Worm (Caenorhabditis elegans) whole organism, young adult: ENCODE measurements around the gene R02E4.1.

Experiments
- B0261.1 ChIP-seq: sonication (generic microtip); optimal IDR thresholded peaks from 2 replicates; lab custom pipeline; 2016; ENCODE audit warnings: mild to moderate bottlenecking, missing genetic modification characterization, moderate library complexity, missing compliant biosample characterization
- F23B12.7 ChIP-seq: sonication (generic microtip); optimal IDR thresholded peaks from 2 replicates; lab custom pipeline; 2017; ENCODE audit warnings: missing genetic modification characterization, mild to moderate bottlenecking, missing compliant biosample characterization, antibody characterized with exemption, moderate library complexity; ENCODE audit not compliant: insufficient read depth
- F39B2.1 ChIP-seq: fragments of 200-800 bp; sonication (Bioruptor generic); IDR thresholded peaks from 2 replicates; pipeline ENCODE4 v1.3.6; 2022; ENCODE audit warnings: missing genetic modification reagents, missing genetic modification characterization, missing compliant biosample characterization
- T26A5.8 ChIP-seq: sonication (generic microtip); optimal IDR thresholded peaks from 2 replicates; lab custom pipeline; 2016; ENCODE audit warnings: missing genetic modification characterization, missing compliant biosample characterization
- Y53F4B.3 ChIP-seq: fragments of 200-800 bp; sonication (Bioruptor generic); IDR thresholded peaks from 2 replicates; pipeline ENCODE4 v1.3.6; 2022; ENCODE audit warnings: missing genetic modification reagents, missing genetic modification characterization, missing compliant biosample characterization
- Y56A3A.18 ChIP-seq: fragments of 200-800 bp; sonication (Bioruptor generic); IDR thresholded peaks from 2 replicates; pipeline ENCODE4 v1.3.6; 2022; ENCODE audit warnings: missing genetic modification reagents, missing genetic modification characterization, missing compliant biosample characterization
- Y95B8A.8 ChIP-seq: fragments of 200-800 bp; sonication (Bioruptor generic); IDR thresholded peaks from 2 replicates; pipeline ENCODE4 v1.3.6; 2022; ENCODE audit warnings: missing genetic modification reagents, missing genetic modification characterization, missing compliant biosample characterization
- ama-1 ChIP-seq, 3 experiments: fragments of 150-350 bp in 1 of 3; sonication (generic microtip) in 2 of 3; optimal IDR thresholded peaks; 2 replicates each; lab custom pipeline; 2014 to 2018; ENCODE audit warnings: missing biosample characterization in 2 of 3, missing genetic modification characterization in 2 of 3, missing genetic modification reagents in 2 of 3
- aptf-2 ChIP-seq: fragments of 200-800 bp; sonication (Bioruptor generic); conservative IDR thresholded peaks from 2 replicates; pipeline ENCODE4 v1.3.6; 2022; ENCODE audit warnings: missing genetic modification reagents, missing genetic modification characterization, missing compliant biosample characterization
- atf-7 ChIP-seq: sonication (generic microtip); optimal IDR thresholded peaks from 2 replicates; lab custom pipeline; 2017; ENCODE audit warnings: mild to moderate bottlenecking, missing genetic modification characterization, missing compliant biosample characterization
- attf-5 ChIP-seq: fragments of 200-800 bp; sonication (Bioruptor generic); optimal IDR thresholded peaks from 2 replicates; lab custom pipeline; 2018; ENCODE audit warnings: mild to moderate bottlenecking, missing genetic modification characterization, missing compliant biosample characterization
- bed-1 ChIP-seq: fragments of 200-800 bp; sonication (Bioruptor generic); IDR thresholded peaks from 2 replicates; pipeline ENCODE4 v1.3.6; 2022; ENCODE audit warnings: missing genetic modification reagents, missing genetic modification characterization, missing compliant biosample characterization
- bed-2 ChIP-seq: fragments of 200-800 bp; sonication (Bioruptor generic); IDR thresholded peaks from 2 replicates; pipeline ENCODE4 v1.3.6; 2022; ENCODE audit warnings: missing genetic modification reagents, missing genetic modification characterization, missing compliant biosample characterization
- ccch-3 ChIP-seq: fragments of 200-800 bp; sonication (Bioruptor generic); optimal IDR thresholded peaks from 2 replicates; lab custom pipeline; 2018; ENCODE audit warnings: mild to moderate bottlenecking, missing genetic modification characterization, missing compliant biosample characterization
- cebp-2 ChIP-seq: fragments of 200-800 bp; sonication (Bioruptor generic); IDR thresholded peaks from 2 replicates; pipeline ENCODE4 v1.3.6; 2022; ENCODE audit warnings: missing genetic modification characterization, missing compliant biosample characterization
- ceh-58 ChIP-seq: fragments of 200-800 bp; sonication (Bioruptor generic); IDR thresholded peaks from 2 replicates; pipeline ENCODE4 v1.3.6; 2022; ENCODE audit warnings: missing genetic modification characterization, missing compliant biosample characterization
- ceh-79 ChIP-seq: sonication (generic microtip); optimal IDR thresholded peaks from 2 replicates; lab custom pipeline; 2017; ENCODE audit warnings: mild to moderate bottlenecking, missing genetic modification characterization, missing compliant biosample characterization
- dox-1 ChIP-seq: fragments of 200-800 bp; sonication (Bioruptor generic); IDR thresholded peaks from 2 replicates; pipeline ENCODE4 v1.3.6; 2022; ENCODE audit warnings: missing genetic modification reagents, missing genetic modification characterization, missing compliant biosample characterization
- dpff-1 ChIP-seq: sonication (generic microtip); optimal IDR thresholded peaks from 2 replicates; lab custom pipeline; 2017; ENCODE audit warnings: mild to moderate bottlenecking, missing genetic modification characterization, missing compliant biosample characterization
- dpl-1 ChIP-seq: fragments of 150-350 bp; optimal IDR thresholded peaks from 2 replicates; lab custom pipeline; 2014; ENCODE audit warnings: missing biosample characterization, missing genetic modification reagents, missing genetic modification characterization
- egl-18 ChIP-seq: fragments of 200-800 bp; sonication (Bioruptor generic); IDR thresholded peaks from 2 replicates; pipeline ENCODE4 v1.3.6; 2022; ENCODE audit warnings: missing genetic modification reagents, missing genetic modification characterization, missing compliant biosample characterization
- egrh-3 ChIP-seq: fragments of 200-800 bp; sonication (Bioruptor generic); IDR thresholded peaks from 2 replicates; pipeline ENCODE4 v1.3.6; 2022; ENCODE audit warnings: missing genetic modification reagents, missing genetic modification characterization, missing compliant biosample characterization
- ekl-4 ChIP-seq: fragments of 200-800 bp; sonication (Bioruptor generic); IDR thresholded peaks from 2 replicates; pipeline ENCODE4 v1.3.6; 2022; ENCODE audit warnings: missing genetic modification reagents, missing genetic modification characterization, missing compliant biosample characterization
- him-1 ChIP-seq: sonication (generic microtip); optimal IDR thresholded peaks from 2 replicates; lab custom pipeline; 2016; ENCODE audit warnings: missing genotype, missing genetic modification reagents, missing genetic modification characterization, missing compliant biosample characterization
- hlh-26 ChIP-seq: fragments of 200-800 bp; sonication (Bioruptor generic); conservative IDR thresholded peaks from 2 replicates; pipeline ENCODE4 v1.3.6; 2022; ENCODE audit warnings: missing genetic modification reagents, missing genetic modification characterization, missing compliant biosample characterization
- hmg-1.2 ChIP-seq: fragments of 200-800 bp; sonication (Bioruptor generic); IDR thresholded peaks from 2 replicates; pipeline ENCODE4 v1.3.6; 2022; ENCODE audit warnings: missing genetic modification reagents, missing genetic modification characterization, missing compliant biosample characterization
- hmg-20 ChIP-seq: fragments of 200-800 bp; sonication (Bioruptor generic); IDR thresholded peaks from 2 replicates; pipeline ENCODE4 v1.3.6; 2022; ENCODE audit warnings: missing genetic modification reagents, missing genetic modification characterization, missing compliant biosample characterization
- hrde-1 ChIP-seq: sonication (generic microtip); optimal IDR thresholded peaks from 2 replicates; lab custom pipeline; 2016; ENCODE audit warnings: missing genetic modification characterization, mild to moderate bottlenecking, missing compliant biosample characterization, moderate library complexity, missing genotype, missing genetic modification reagents, borderline replicate concordance
- lag-1 ChIP-seq: fragments of 200-800 bp; sonication (Bioruptor generic); IDR thresholded peaks from 2 replicates; pipeline ENCODE4 v1.3.6; 2022; ENCODE audit warnings: missing genetic modification reagents, missing genetic modification characterization, missing compliant biosample characterization
- let-607 ChIP-seq, 2 experiments: fragments of 200-800 bp in 1 of 2; sonication (Bioruptor generic) in 1 of 2; sonication (generic microtip) in 1 of 2; optimal IDR thresholded peaks; 2 replicates each; lab custom pipeline; 2016 to 2018; ENCODE audit warnings: mild to moderate bottlenecking in 2 of 2, missing compliant biosample characterization in 2 of 2, missing genetic modification characterization in 2 of 2, moderate library complexity in 2 of 2, missing genotype in 1 of 2
- lin-26 ChIP-seq: fragments of 200-800 bp; sonication (Bioruptor generic); IDR thresholded peaks from 2 replicates; pipeline ENCODE4 v1.3.6; 2022; ENCODE audit warnings: missing genetic modification reagents, missing genetic modification characterization, missing compliant biosample characterization
- lin-35 ChIP-seq, 3 experiments: fragments of 150-350 bp in 2 of 3; sonication (generic microtip) in 1 of 3; optimal IDR thresholded peaks; 2 replicates each; lab custom pipeline; 2014 to 2018; ENCODE audit warnings: missing biosample characterization in 3 of 3, missing genetic modification characterization in 3 of 3, missing genetic modification reagents in 3 of 3
- lsl-1 ChIP-seq: fragments of 200-800 bp; sonication (Bioruptor generic); optimal IDR thresholded peaks from 2 replicates; lab custom pipeline; 2018; ENCODE audit warnings: mild to moderate bottlenecking, missing genetic modification characterization, moderate library complexity, missing compliant biosample characterization
- madf-8 ChIP-seq: fragments of 200-800 bp; sonication (Bioruptor generic); conservative IDR thresholded peaks from 2 replicates; pipeline ENCODE4 v1.3.6; 2022; ENCODE audit warnings: missing genetic modification reagents, missing genetic modification characterization, missing compliant biosample characterization
- mes-4 ChIP-seq: sonication (generic microtip); optimal IDR thresholded peaks from 2 replicates; lab custom pipeline; 2016; ENCODE audit warnings: missing genotype, missing genetic modification characterization, missing compliant biosample characterization
- nfya-2 ChIP-seq: fragments of 200-800 bp; sonication (Bioruptor generic); IDR thresholded peaks from 2 replicates; pipeline ENCODE4 v1.3.6; 2022; ENCODE audit warnings: missing genetic modification reagents, missing genetic modification characterization, missing compliant biosample characterization
- nfyb-1 ChIP-seq: fragments of 200-800 bp; sonication (Bioruptor generic); IDR thresholded peaks from 2 replicates; pipeline ENCODE4 v1.3.6; 2022; ENCODE audit warnings: missing genetic modification reagents, missing genetic modification characterization, missing compliant biosample characterization
- pbrm-1 ChIP-seq: fragments of 200-800 bp; sonication (Bioruptor generic); IDR thresholded peaks from 2 replicates; pipeline ENCODE4 v1.3.6; 2022; ENCODE audit warnings: missing genetic modification reagents, missing genetic modification characterization, missing compliant biosample characterization
- pha-4 ChIP-seq: fragments of 150-350 bp; sonication (generic microtip); optimal IDR thresholded peaks from 2 replicates; lab custom pipeline; 2014; ENCODE audit warnings: missing biosample characterization, missing genetic modification reagents, missing genetic modification characterization
- repo-1 ChIP-seq: sonication (generic microtip); optimal IDR thresholded peaks from 2 replicates; lab custom pipeline; 2017; ENCODE audit warnings: mild to moderate bottlenecking, missing genetic modification characterization, missing compliant biosample characterization
- sdz-38 ChIP-seq: sonication (generic microtip); optimal IDR thresholded peaks from 2 replicates; lab custom pipeline; 2016; ENCODE audit warnings: missing genotype, missing genetic modification characterization, missing compliant biosample characterization
- sptf-2 ChIP-seq: fragments of 200-800 bp; sonication (Bioruptor generic); optimal IDR thresholded peaks from 2 replicates; lab custom pipeline; 2018; ENCODE audit warnings: mild to moderate bottlenecking, missing genetic modification characterization, missing compliant biosample characterization
- tbp1 ChIP-seq: fragments of 200-800 bp; sonication (Bioruptor generic); optimal IDR thresholded peaks from 2 replicates; lab custom pipeline; 2018; ENCODE audit warnings: mild to moderate bottlenecking, missing genetic modification characterization, missing compliant biosample characterization
- unc-62 ChIP-seq: fragments of 150-350 bp; optimal IDR thresholded peaks from 2 replicates; lab custom pipeline; 2014; ENCODE audit warnings: missing biosample characterization, missing genetic modification reagents, missing genetic modification characterization
- ztf-18 ChIP-seq: sonication (generic microtip); optimal IDR thresholded peaks from 2 replicates; lab custom pipeline; 2016; ENCODE audit warnings: missing genotype, mild to moderate bottlenecking, missing genetic modification characterization, missing compliant biosample characterization
- ztf-3 ChIP-seq: fragments of 200-800 bp; sonication (Bioruptor generic); optimal IDR thresholded peaks from 2 replicates; lab custom pipeline; 2018; ENCODE audit warnings: mild to moderate bottlenecking, missing genetic modification characterization, missing compliant biosample characterization
- ztf-6 ChIP-seq: fragments of 200-800 bp; sonication (Bioruptor generic); IDR thresholded peaks from 2 replicates; pipeline ENCODE4 v1.3.6; 2022; ENCODE audit warnings: missing genetic modification reagents, missing genetic modification characterization, missing compliant biosample characterization

The R02E4.1 gene

DNA sequence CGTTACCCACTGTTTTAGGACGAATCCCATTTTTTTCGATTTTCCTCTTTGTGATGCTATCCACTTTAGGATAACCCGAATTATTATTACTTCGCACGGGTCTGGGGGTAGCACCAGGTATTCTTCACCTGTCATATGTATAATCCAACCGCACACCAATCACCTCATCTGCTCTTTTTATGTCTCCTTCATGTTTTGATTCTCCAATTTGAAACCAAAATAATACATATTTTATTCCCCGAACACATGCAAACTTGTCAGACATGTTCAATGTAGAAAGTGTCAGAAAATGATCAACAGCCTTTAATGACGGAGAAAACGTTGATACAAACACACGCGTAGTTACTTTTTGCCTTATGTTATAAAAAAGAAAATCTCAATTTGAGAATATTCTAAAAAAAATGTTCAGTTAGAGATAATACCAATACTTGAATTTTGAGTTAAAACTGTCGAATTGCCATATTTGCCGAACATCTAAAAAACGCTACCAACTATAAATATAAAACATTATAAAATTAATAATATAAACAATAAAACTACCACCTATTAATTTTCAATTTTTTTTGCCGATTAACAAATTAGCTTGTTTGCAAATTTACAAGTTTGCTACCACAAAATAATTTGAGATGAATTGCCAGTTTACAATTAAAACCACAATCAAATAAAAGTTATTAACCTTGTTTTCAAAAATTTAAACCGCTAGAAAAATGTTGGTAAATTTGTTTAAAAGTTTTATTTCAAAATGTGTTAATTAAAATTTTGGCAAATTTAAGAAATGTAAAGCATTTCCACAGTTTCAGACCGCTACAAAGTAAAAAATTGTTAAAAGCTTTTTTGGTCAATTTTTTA is 43.5 kb upstream of the R02E4.1 start (continued):
- TF ChIP-seq egrh-3, result no peak
- TF ChIP-seq repo-1, result peak; percentile 69
- peak; percentile 61 for TF ChIP-seq ztf-3
- TF ChIP-seq dpff-1 (tag; lab: Kevin White, UChicago), result peak; percentile 71
- peak; percentile 59 for TF ChIP-seq atf-7
- no peak for TF ChIP-seq ekl-4 (GFP tag; lab: Robert Waterston, UW)
- TF ChIP-seq madf-8 (GFP tag; lab: Robert Waterston, UW), result no peak
- peak; percentile 1 to 31 for TF ChIP-seq let-607 (tag; optimal IDR thresholded peaks at IDR 0.05; lab: Kevin White, UChicago)
- TF ChIP-seq ztf-6 (GFP tag; lab: Robert Waterston, UW), result no peak
- TF ChIP-seq T26A5.8 (tag; lab: Kevin White, UChicago), result no peak
- TF ChIP-seq pha-4, result no peak
- no peak for TF ChIP-seq ccch-3 (GFP tag; lab: Kevin White, UChicago)
- TF ChIP-seq ceh-58 (GFP tag; lab: Robert Waterston, UW), result no peak
- no peak for TF ChIP-seq lag-1 (GFP tag; lab: Robert Waterston, UW)
- no peak for TF ChIP-seq attf-5
- peak; percentile 3 for TF ChIP-seq F23B12.7 (tag; lab: Kevin White, UChicago)
- no peak for TF ChIP-seq bed-1 (GFP tag; lab: Robert Waterston, UW)
- peak; percentile 74; the same call in 1 of the 2 replicates for TF ChIP-seq pbrm-1
- TF ChIP-seq dpl-1 (GFP tag; lab: Kevin White, UChicago), result no peak
- no peak for TF ChIP-seq cebp-2 (GFP tag; lab: Robert Waterston, UW)
- peak; percentile 43 for TF ChIP-seq F39B2.1 (GFP tag; lab: Robert Waterston, UW)
- TF ChIP-seq him-1 (tag; lab: Kevin White, UChicago), result no peak
- TF ChIP-seq hrde-1 (tag; lab: Kevin White, UChicago), result no peak
- peak; percentile 59; the same call in 1 of the 2 replicates for TF ChIP-seq nfya-2
- TF ChIP-seq lsl-1 (GFP tag; lab: Kevin White, UChicago), result no peak
- TF ChIP-seq aptf-2, result no peak
- TF ChIP-seq sptf-2 (GFP tag; lab: Kevin White, UChicago), result no peak
- no peak; the same call in 1 of the 2 replicates for TF ChIP-seq hmg-20 (GFP tag; lab: Robert Waterston, UW)
- TF ChIP-seq hlh-26 (GFP tag; lab: Robert Waterston, UW), result no peak
- no peak; the same call in 1 of the 2 replicates for TF ChIP-seq hmg-1.2
- no peak; the same call in 1 of the 2 replicates for TF ChIP-seq lin-26 (GFP tag; lab: Robert Waterston, UW)
- TF ChIP-seq ceh-79 (tag; lab: Kevin White, UChicago), result no peak
- no peak for TF ChIP-seq sdz-38 (tag; lab: Kevin White, UChicago)
- no peak for TF ChIP-seq unc-62 (GFP tag; lab: Kevin White, UChicago)
- no peak for TF ChIP-seq Y95B8A.8 (GFP tag; lab: Robert Waterston, UW)
- TF ChIP-seq ama-1 (optimal IDR thresholded peaks at IDR 0.05; lab: Kevin White, UChicago), result peak; percentile 12
- TF ChIP-seq ama-1 (GFP tag; optimal IDR thresholded peaks at IDR 0.05; lab: Kevin White, UChicago), result no peak
- TF ChIP-seq B0261.1, result no peak
- no peak for TF ChIP-seq tbp1 (GFP tag; lab: Kevin White, UChicago)
- peak; percentile 81 for TF ChIP-seq nfyb-1
- TF ChIP-seq mes-4 (tag; lab: Kevin White, UChicago), result no peak
- no peak for TF ChIP-seq bed-2 (GFP tag; lab: Robert Waterston, UW)
- TF ChIP-seq lin-35 (GFP tag; optimal IDR thresholded peaks at IDR 0.05; lab: Kevin White, UChicago), result peak in 1 of 3 experiments; percentile 78
- no peak for TF ChIP-seq ztf-18 (tag; lab: Kevin White, UChicago)
- peak; percentile 47; the same call in 1 of the 2 replicates for TF ChIP-seq egl-18
- no peak for TF ChIP-seq Y53F4B.3 (GFP tag; lab: Robert Waterston, UW)
- TF ChIP-seq Y56A3A.18 (GFP tag; lab: Robert Waterston, UW), result no peak; the same call in 1 of the 2 replicates
- peak; percentile 53 for TF ChIP-seq dox-1 (GFP tag; lab: Robert Waterston, UW)
